Worm (Caenorhabditis elegans): ENCODE data around the gene rme-1.
A peak's percentile ranks its signal among the peaks of the same experiment; 100 is the strongest.

Gene rme-1

ce11 chrV:6239855-6240254, 31.2 kb downstream of the rme-1 start (continued):
- TF ChIP-seq sea-2 (GFP tag; optimal IDR thresholded peaks at IDR 0.05) = no peak
- TF ChIP-seq snpc-4 (tag; optimal IDR thresholded peaks at IDR 0.05) = no peak
- no peak for TF ChIP-seq ceh-82 (tag; optimal IDR thresholded peaks at IDR 0.05)
- TF ChIP-seq nhr-12 (tag; optimal IDR thresholded peaks at IDR 0.05) = no peak
- TF ChIP-seq lin-39 (tag; optimal IDR thresholded peaks at IDR 0.05) = no peak
- no peak for TF ChIP-seq ama-1 (optimal IDR thresholded peaks at IDR 0.05)
- TF ChIP-seq nhr-43 (tag; optimal IDR thresholded peaks at IDR 0.05; ENCODE audit: poor library complexity, severe bottlenecking) = peak; percentile 95

- TF ChIP-seq nhr-25 (tag; optimal IDR thresholded peaks at IDR 0.05) (peak; percentile 80), ama-1 (optimal IDR thresholded peaks at IDR 0.05) (no peak), R02D3.7 (tag; optimal IDR thresholded peaks at IDR 0.05) (no peak), lsy-12 (tag; optimal IDR thresholded peaks at IDR 0.05) (peak; percentile 1), nfya-1 (tag; optimal IDR thresholded peaks at IDR 0.05; ENCODE audit: insufficient read depth) (peak; percentile 5), pha-4 (tag; optimal IDR thresholded peaks at IDR 0.05) (peak; percentile 97), nhr-43 (tag; optimal IDR thresholded peaks at IDR 0.05; ENCODE audit: poor library complexity, severe bottlenecking) (peak; percentile 64), jun-1 (tag; optimal IDR thresholded peaks at IDR 0.05) (peak; percentile 61), mml-1 (tag; optimal IDR thresholded peaks at IDR 0.05) (peak; percentile 72), elt-2 (tag; optimal IDR thresholded peaks at IDR 0.05) (peak; percentile 54), pqm-1 (tag; optimal IDR thresholded peaks at IDR 0.05) (peak; percentile 49), nhr-12 (tag; optimal IDR thresholded peaks at IDR 0.05) (no peak)
Observed at ce11 chrV:6240735-6241134, 32.0 kb downstream of the rme-1 start.

- TF ChIP-seq lsy-12 (tag; optimal IDR thresholded peaks at IDR 0.05) (no peak), elt-3 (tag; optimal IDR thresholded peaks at IDR 0.05) (peak in 1 of 3 experiments; percentile 47), ceh-16 (tag; optimal IDR thresholded peaks at IDR 0.05) (no peak), elt-2 (tag; optimal IDR thresholded peaks at IDR 0.05) (peak; percentile 91), ama-1 (optimal IDR thresholded peaks at IDR 0.05) (no peak), unc-62 (GFP tag; optimal IDR thresholded peaks at IDR 0.05) (no peak), nfya-1 (tag; optimal IDR thresholded peaks at IDR 0.05; ENCODE audit: insufficient read depth) (peak; percentile 25), pqm-1 (tag; optimal IDR thresholded peaks at IDR 0.05) (peak; percentile 75), jun-1 (tag; optimal IDR thresholded peaks at IDR 0.05) (peak; percentile 50), nhr-23 (tag; optimal IDR thresholded peaks at IDR 0.05) (no peak), nhr-43 (tag; optimal IDR thresholded peaks at IDR 0.05; ENCODE audit: poor library complexity, severe bottlenecking) (peak; percentile 70)
Observed at ce11 chrV:6243260-6243659, 34.6 kb downstream of the rme-1 start.

- TF ChIP-seq elt-2 (tag; optimal IDR thresholded peaks at IDR 0.05) = no peak
- TF ChIP-seq fkh-10 (GFP tag; optimal IDR thresholded peaks at IDR 0.05) = no peak
- peak; percentile 30 for TF ChIP-seq nfya-1 (tag; optimal IDR thresholded peaks at IDR 0.05; ENCODE audit: insufficient read depth)
- no peak for TF ChIP-seq tbx-2 (tag; optimal IDR thresholded peaks at IDR 0.05)
- TF ChIP-seq nhr-11 (tag; optimal IDR thresholded peaks at IDR 0.05) = peak; percentile 85
- TF ChIP-seq pqm-1 (tag; optimal IDR thresholded peaks at IDR 0.05) = peak; percentile 29
- peak; percentile 48 for TF ChIP-seq hmg-11 (tag; optimal IDR thresholded peaks at IDR 0.05)
- peak; percentile 10 for TF ChIP-seq pha-4 (tag; optimal IDR thresholded peaks at IDR 0.05)
- TF ChIP-seq lin-15B (tag; optimal IDR thresholded peaks at IDR 0.05) = no peak
- peak; percentile 4 for TF ChIP-seq egl-5 (tag; optimal IDR thresholded peaks at IDR 0.05)
- TF ChIP-seq nhr-67 (tag; optimal IDR thresholded peaks at IDR 0.05) = no peak
- no peak for TF ChIP-seq nhr-23 (tag; optimal IDR thresholded peaks at IDR 0.05)
- no peak for TF ChIP-seq elt-1 (tag; optimal IDR thresholded peaks at IDR 0.05)
- no peak for TF ChIP-seq ztf-4 (tag; optimal IDR thresholded peaks at IDR 0.05)
Observed at ce11 chrV:6244631-6245030, 35.9 kb downstream of the rme-1 start.

- no peak for TF ChIP-seq ama-1 (optimal IDR thresholded peaks at IDR 0.05)
- peak; percentile 96 for TF ChIP-seq nhr-23 (tag; optimal IDR thresholded peaks at IDR 0.05)
- TF ChIP-seq zag-1 (tag; optimal IDR thresholded peaks at IDR 0.05) = no peak
- TF ChIP-seq pqm-1 (tag; optimal IDR thresholded peaks at IDR 0.05) = peak; percentile 86
- no peak for TF ChIP-seq nhr-77 (tag; optimal IDR thresholded peaks at IDR 0.05)
- TF ChIP-seq sea-2 (GFP tag; optimal IDR thresholded peaks at IDR 0.05) = peak; percentile 51
- peak; percentile 21 for TF ChIP-seq lin-15B (tag; optimal IDR thresholded peaks at IDR 0.05)
- no peak for TF ChIP-seq ztf-11 (tag; optimal IDR thresholded peaks at IDR 0.05)
- no peak for TF ChIP-seq ZK546.5 (tag; optimal IDR thresholded peaks at IDR 0.05)
- no peak for TF ChIP-seq ceh-16 (tag; optimal IDR thresholded peaks at IDR 0.05)
- TF ChIP-seq lin-39 (tag; optimal IDR thresholded peaks at IDR 0.05) = peak; percentile 88
- TF ChIP-seq fkh-2 (tag; optimal IDR thresholded peaks at IDR 0.05) = no peak
- TF ChIP-seq nhr-12 (tag; optimal IDR thresholded peaks at IDR 0.05) = no peak
- peak; percentile 34 for TF ChIP-seq skn-1 (tag; optimal IDR thresholded peaks at IDR 0.05)
- no peak for TF ChIP-seq nhr-237 (tag; optimal IDR thresholded peaks at IDR 0.05)
- peak; percentile 84 for TF ChIP-seq nfya-1 (tag; optimal IDR thresholded peaks at IDR 0.05; ENCODE audit: insufficient read depth)
- TF ChIP-seq nhr-28 (tag; optimal IDR thresholded peaks at IDR 0.05) = peak; percentile 23
- no peak for TF ChIP-seq mml-1 (tag; optimal IDR thresholded peaks at IDR 0.05)
- TF ChIP-seq elt-1 (tag; optimal IDR thresholded peaks at IDR 0.05) = peak; percentile 44
- peak; percentile 81 for TF ChIP-seq ceh-28 (tag; optimal IDR thresholded peaks at IDR 0.05)
- peak; percentile 96 for TF ChIP-seq nhr-25 (tag; optimal IDR thresholded peaks at IDR 0.05)
- peak; percentile 60 to 90 (median 85) for TF ChIP-seq elt-3 (tag; optimal IDR thresholded peaks at IDR 0.05)
- TF ChIP-seq ceh-82 (tag; optimal IDR thresholded peaks at IDR 0.05) = peak; percentile 70
- no peak for TF ChIP-seq aly-2 (tag; optimal IDR thresholded peaks at IDR 0.05)
- no peak for TF ChIP-seq eor-1 (tag; optimal IDR thresholded peaks at IDR 0.05)
- no peak for TF ChIP-seq ceh-9 (tag; optimal IDR thresholded peaks at IDR 0.05)
- peak; percentile 76 for TF ChIP-seq mdl-1 (tag; optimal IDR thresholded peaks at IDR 0.05)
- peak; percentile 79 for TF ChIP-seq lsy-12 (tag; optimal IDR thresholded peaks at IDR 0.05)
Observed at ce11 chrV:6246454-6246981, 37.8 kb downstream of the rme-1 start, which contains the start of gene dmd-7. Gene dmd-7 (plus strand): TSS chrV:6246931.
